Worm (Caenorhabditis elegans): Measurements from ENCODE around the gene wht-3.

ce11 chrIII:4134059-4134458 is 17.3 kb downstream of the wht-3 start:
- TF ChIP-seq rnt-1 (tag; optimal IDR thresholded peaks at IDR 0.05) (no peak), dve-1 (tag; optimal IDR thresholded peaks at IDR 0.05) (no peak), ceh-6 (GFP tag; optimal IDR thresholded peaks at IDR 0.05) (no peak), gmeb-2 (tag; optimal IDR thresholded peaks at IDR 0.05) (no peak), madf-2 (tag; optimal IDR thresholded peaks at IDR 0.05) (no peak), sox-4 (tag; optimal IDR thresholded peaks at IDR 0.05) (no peak), ceh-24 (tag; optimal IDR thresholded peaks at IDR 0.05) (no peak), che-1 (tag; optimal IDR thresholded peaks at IDR 0.05) (no peak), pag-3 (tag; optimal IDR thresholded peaks at IDR 0.05; ENCODE audit: borderline replicate concordance) (no peak), ama-1 (optimal IDR thresholded peaks at IDR 0.05) (no peak), pha-4 (tag; optimal IDR thresholded peaks at IDR 0.05) (no peak), F13H6.1 (tag; optimal IDR thresholded peaks at IDR 0.05) (no peak), C08G9.2 (tag; optimal IDR thresholded peaks at IDR 0.05) (no peak), fkh-10 (GFP tag; optimal IDR thresholded peaks at IDR 0.05) (no peak)
